Fruit fly (Drosophila melanogaster) whole organism, wandering third instar larva: ENCODE measurements around the gene HemK1.
A peak's percentile ranks its signal among the peaks of the same experiment; 100 is the strongest.

Source experiments
- Abd-B ChIP-seq: fragments of >200 bp; optimal IDR thresholded peaks from 2 replicates; lab custom pipeline; 2017; ENCODE audit warnings: missing biosample characterization, missing genetic modification characterization
- CG32264 ChIP-seq: fragments of 200-800 bp; sonication (Bioruptor generic); optimal IDR thresholded peaks from 2 replicates; lab custom pipeline; 2016; ENCODE audit warnings: missing biosample characterization, missing genetic modification characterization
- CG9705 ChIP-seq: fragments of 200-800 bp; sonication (Bioruptor generic); optimal IDR thresholded peaks from 2 replicates; lab custom pipeline; 2018; ENCODE audit warnings: missing biosample characterization, mild to moderate bottlenecking, missing genetic modification characterization
- CrebA ChIP-seq: fragments of 200-800 bp; sonication (Bioruptor generic); optimal IDR thresholded peaks from 2 replicates; lab custom pipeline; 2016; ENCODE audit warnings: missing biosample characterization, mild to moderate bottlenecking, missing genetic modification characterization, borderline replicate concordance
- Dfd ChIP-seq: fragments of >200 bp; optimal IDR thresholded peaks from 2 replicates; lab custom pipeline; 2017; ENCODE audit warnings: missing biosample characterization, missing genetic modification characterization
- Dif ChIP-seq: fragments of 200-275, 200-300 bp; sonication (Bioruptor generic); optimal IDR thresholded peaks from 2 replicates; lab custom pipeline; 2018; ENCODE audit warnings: missing biosample characterization, missing genetic modification characterization; ENCODE audit not compliant: partially characterized antibody
- GATAd ChIP-seq: sonication (Bioruptor generic); optimal IDR thresholded peaks from 2 replicates; lab custom pipeline; 2016; ENCODE audit warnings: missing biosample characterization, missing genetic modification characterization
- HLH106 ChIP-seq: fragments of 200-800 bp; optimal IDR thresholded peaks from 3 replicates; lab custom pipeline; 2019; ENCODE audit warnings: missing biosample characterization, mild to moderate bottlenecking, missing genetic modification characterization, moderate library complexity
- Hnf4 ChIP-seq: fragments of 200-800 bp; sonication (Bioruptor generic); optimal IDR thresholded peaks from 2 replicates; lab custom pipeline; 2016; ENCODE audit warnings: missing biosample characterization, mild to moderate bottlenecking, missing genetic modification characterization
- Hr78 ChIP-seq: fragments of >200 bp; optimal IDR thresholded peaks from 2 replicates; lab custom pipeline; 2017; ENCODE audit warnings: missing biosample characterization, missing genetic modification characterization
- Hr83 ChIP-seq: fragments of 200-300 bp; sonication (Bioruptor generic); optimal IDR thresholded peaks from 2 replicates; lab custom pipeline; 2016; ENCODE audit warnings: missing biosample characterization, mild to moderate bottlenecking, missing genetic modification characterization, moderate library complexity; ENCODE audit not compliant: poor library complexity, severe bottlenecking
- Jra ChIP-seq: sonication (Bioruptor generic); optimal IDR thresholded peaks from 2 replicates; lab custom pipeline; 2016; ENCODE audit warnings: missing biosample characterization, missing genetic modification characterization
- Mio ChIP-seq: sonication (Bioruptor generic); optimal IDR thresholded peaks from 2 replicates; lab custom pipeline; 2016; ENCODE audit warnings: missing biosample characterization, missing genetic modification characterization
- Myc ChIP-seq: fragments of >200 bp; optimal IDR thresholded peaks from 2 replicates; lab custom pipeline; 2017
- N ChIP-seq: fragments of >200 bp; optimal IDR thresholded peaks from 2 replicates; lab custom pipeline; 2018; ENCODE audit warnings: missing biosample characterization, missing external identifiers, missing genetic modification characterization
- OdsH ChIP-seq: fragments of 200-800 bp; sonication (Bioruptor generic); optimal IDR thresholded peaks from 2 replicates; lab custom pipeline; 2016; ENCODE audit warnings: missing biosample characterization, mild to moderate bottlenecking, missing genetic modification characterization
- Rel ChIP-seq, 2 experiments: fragments of 200-800 bp; sonication (Bioruptor generic) in 1 of 2; optimal IDR thresholded peaks; 2 replicates in 1 of 2; 3 replicates in 1 of 2; lab custom pipeline; 2016 to 2019; ENCODE audit warnings: mild to moderate bottlenecking in 2 of 2, missing biosample characterization in 2 of 2, missing genetic modification characterization in 2 of 2, moderate library complexity in 1 of 2
- Sp1 ChIP-seq: fragments of 200-800 bp; sonication (Bioruptor generic); optimal IDR thresholded peaks from 3 replicates; lab custom pipeline; 2019; ENCODE audit warnings: missing biosample characterization, mild to moderate bottlenecking, missing genetic modification characterization, moderate library complexity
- Vsx2 ChIP-seq: fragments of 200-300, 225-300 bp; sonication (Bioruptor generic); optimal IDR thresholded peaks from 2 replicates; lab custom pipeline; 2018; ENCODE audit warnings: missing biosample characterization, missing genetic modification characterization; ENCODE audit not compliant: partially characterized antibody
- br ChIP-seq: fragments of 200-800 bp; sonication (Bioruptor generic); optimal IDR thresholded peaks from 2 replicates; lab custom pipeline; 2016; ENCODE audit warnings: missing biosample characterization, missing genetic modification characterization
- brk ChIP-seq: fragments of 200-800 bp; sonication (Bioruptor generic); optimal IDR thresholded peaks from 2 replicates; lab custom pipeline; 2016; ENCODE audit warnings: missing biosample characterization, mild to moderate bottlenecking, missing genetic modification characterization
- dl ChIP-seq, 2 experiments: fragments of 175-275, 200-275 bp in 1 of 2; fragments of 200-275 bp in 1 of 2; sonication (Bioruptor generic); optimal IDR thresholded peaks; lab custom pipeline; 2018; ENCODE audit warnings: mild to moderate bottlenecking in 2 of 2, missing biosample characterization in 2 of 2, missing genetic modification characterization in 2 of 2, moderate library complexity in 2 of 2; ENCODE audit not compliant: partially characterized antibody in 2 of 2, insufficient read depth in 1 of 2
- dmrt93B ChIP-seq: fragments of 200-800 bp; sonication (Bioruptor generic); optimal IDR thresholded peaks from 2 replicates; lab custom pipeline; 2018; ENCODE audit warnings: missing biosample characterization, mild to moderate bottlenecking, missing genetic modification characterization
- dsf ChIP-seq: sonication (Bioruptor generic); optimal IDR thresholded peaks from 2 replicates; lab custom pipeline; 2016; ENCODE audit warnings: missing biosample characterization, missing genetic modification characterization, borderline replicate concordance
- ey ChIP-seq: fragments of 200-800 bp; sonication (Bioruptor generic); optimal IDR thresholded peaks from 2 replicates; lab custom pipeline; 2016; ENCODE audit warnings: missing biosample characterization, missing genetic modification characterization
- foxo ChIP-seq, 2 experiments: fragments of 200-800 bp; sonication (Bioruptor generic); optimal IDR thresholded peaks; 2 replicates in 1 of 2; 3 replicates in 1 of 2; lab custom pipeline; 2016 to 2017; ENCODE audit warnings: missing biosample characterization in 2 of 2, missing genetic modification characterization in 2 of 2
- fru ChIP-seq: fragments of 200-800 bp; sonication (Bioruptor generic); optimal IDR thresholded peaks from 3 replicates; lab custom pipeline; 2016; ENCODE audit warnings: missing biosample characterization, mild to moderate bottlenecking, missing genetic modification characterization
- h ChIP-seq: fragments of 200-800 bp; sonication (Bioruptor generic); optimal IDR thresholded peaks from 3 replicates; lab custom pipeline; 2016; ENCODE audit warnings: missing biosample characterization, mild to moderate bottlenecking, missing genetic modification characterization
- jim ChIP-seq: fragments of 175-275, 200-325 bp; sonication (Bioruptor generic); optimal IDR thresholded peaks from 2 replicates; lab custom pipeline; 2016; ENCODE audit warnings: missing biosample characterization, mild to moderate bottlenecking, missing genetic modification characterization
- lola ChIP-seq: fragments of >200 bp; optimal IDR thresholded peaks from 2 replicates; lab custom pipeline; 2017; ENCODE audit warnings: missing biosample characterization, missing genetic modification characterization
- pan ChIP-seq: fragments of >200 bp; optimal IDR thresholded peaks from 2 replicates; lab custom pipeline; 2017
- psq ChIP-seq: fragments of 200-800 bp; sonication (Bioruptor generic); optimal IDR thresholded peaks from 3 replicates; lab custom pipeline; 2017; ENCODE audit warnings: missing biosample characterization, mild to moderate bottlenecking, missing genetic modification characterization, moderate library complexity
- rgr ChIP-seq: fragments of 200-800 bp; sonication (Bioruptor generic); optimal IDR thresholded peaks from 3 replicates; lab custom pipeline; 2016; ENCODE audit warnings: missing biosample characterization, mild to moderate bottlenecking, missing genetic modification characterization
- sage ChIP-seq: fragments of 200-800 bp; sonication (Bioruptor generic); optimal IDR thresholded peaks from 2 replicates; lab custom pipeline; 2016; ENCODE audit warnings: missing biosample characterization, mild to moderate bottlenecking, missing genetic modification characterization
- sv ChIP-seq: fragments of 200-800 bp; sonication (Bioruptor generic); optimal IDR thresholded peaks from 3 replicates; lab custom pipeline; 2016; ENCODE audit warnings: missing biosample characterization, missing genetic modification characterization
- tai ChIP-seq: sonication (Bioruptor generic); optimal IDR thresholded peaks from 2 replicates; lab custom pipeline; 2016; ENCODE audit warnings: missing biosample characterization, missing genetic modification characterization
- usp ChIP-seq: fragments of >200 bp; optimal IDR thresholded peaks from 2 replicates; lab custom pipeline; 2017; ENCODE audit warnings: missing biosample characterization, missing genetic modification characterization
- woc ChIP-seq: sonication (Bioruptor generic); optimal IDR thresholded peaks from 2 replicates; lab custom pipeline; 2016; ENCODE audit warnings: missing biosample characterization, mild to moderate bottlenecking, missing genetic modification characterization

HemK1 gene

dm6 chr2L:6490783-6491249 lies 23.3 kb upstream of the HemK1 start, which contains the start of the genes Phf5a and CG31638:
TSS of gene Phf5a (minus strand) at chr2L:6490843.
TSS of gene CG31638 (plus strand) at chr2L:6491061.
- no peak for TF ChIP-seq N (GFP tag; lab: Kevin White, UChicago)
- TF ChIP-seq Hnf4 (GFP tag; lab: Kevin White, UChicago): no peak
- no peak for TF ChIP-seq Abd-B (GFP tag; lab: Kevin White, UChicago)
- peak; percentile 92 for TF ChIP-seq OdsH (GFP tag; lab: Kevin White, UChicago)
- peak; percentile 79 for TF ChIP-seq Jra (GFP tag; lab: Kevin White, UChicago)
- TF ChIP-seq pan: no peak
- TF ChIP-seq Dfd (GFP tag; lab: Kevin White, UChicago): no peak
- TF ChIP-seq psq (GFP tag; lab: Kevin White, UChicago): peak; percentile 75
- TF ChIP-seq foxo (GFP tag; optimal IDR thresholded peaks at IDR 0.05; lab: Kevin White, UChicago): peak in 1 of 2 experiments; percentile 70
- TF ChIP-seq sv (GFP tag; lab: Kevin White, UChicago): peak; percentile 67
- TF ChIP-seq dmrt93B (GFP tag; lab: Kevin White, UChicago): peak; percentile 89
- TF ChIP-seq dsf (GFP tag; lab: Kevin White, UChicago): peak; percentile 77
- TF ChIP-seq woc: no peak
- peak; percentile 93 for TF ChIP-seq Sp1
- no peak for TF ChIP-seq lola (GFP tag; lab: Kevin White, UChicago)
- TF ChIP-seq Hr83 (GFP tag; lab: Kevin White, UChicago): no peak
- no peak for TF ChIP-seq tai (GFP tag; lab: Kevin White, UChicago)
- peak; percentile 85 for TF ChIP-seq br (GFP tag; lab: Kevin White, UChicago)
- TF ChIP-seq fru (GFP tag; lab: Kevin White, UChicago): no peak
- no peak for TF ChIP-seq CrebA
- no peak for TF ChIP-seq dl (GFP tag; optimal IDR thresholded peaks at IDR 0.05; lab: Kevin White, UChicago; ENCODE audit: insufficient read depth in 1 of 2, partially characterized antibody in 2 of 2)
- TF ChIP-seq Vsx2 (GFP tag; lab: Kevin White, UChicago): no peak
- peak; percentile 7 for TF ChIP-seq Mio
- peak; percentile 43 for TF ChIP-seq h (GFP tag; lab: Kevin White, UChicago)
- TF ChIP-seq rgr (GFP tag; lab: Kevin White, UChicago): peak; percentile 80
- no peak for TF ChIP-seq Dif (GFP tag; lab: Kevin White, UChicago)
- TF ChIP-seq usp (GFP tag; lab: Kevin White, UChicago): no peak
- no peak for TF ChIP-seq Myc (lab: Kevin White, UChicago)
- TF ChIP-seq HLH106: peak; percentile 96
- TF ChIP-seq brk (GFP tag; lab: Kevin White, UChicago): no peak
- TF ChIP-seq CG32264 (GFP tag; lab: Kevin White, UChicago): no peak
- TF ChIP-seq Rel (GFP tag; optimal IDR thresholded peaks at IDR 0.05; lab: Kevin White, UChicago): no peak
- TF ChIP-seq Rel (tag; optimal IDR thresholded peaks at IDR 0.05; lab: Kevin White, UChicago): peak; percentile 41
- no peak for TF ChIP-seq jim (GFP tag; lab: Kevin White, UChicago)
- no peak for TF ChIP-seq Hr78 (GFP tag; lab: Kevin White, UChicago)
- TF ChIP-seq sage: no peak
- TF ChIP-seq CG9705 (GFP tag; lab: Kevin White, UChicago): peak; percentile 86
- TF ChIP-seq ey (GFP tag; lab: Kevin White, UChicago): peak; percentile 87
- peak; percentile 76 for TF ChIP-seq GATAd (GFP tag; lab: Kevin White, UChicago)
- TF ChIP-seq, all 38 proteins: peak for 17

- TF ChIP-seq jim (GFP tag; lab: Kevin White, UChicago) (no peak), psq (GFP tag; lab: Kevin White, UChicago) (peak; percentile 36), Myc (lab: Kevin White, UChicago) (no peak), Dfd (GFP tag; lab: Kevin White, UChicago) (no peak), Vsx2 (GFP tag; lab: Kevin White, UChicago) (no peak), usp (GFP tag; lab: Kevin White, UChicago) (no peak), rgr (GFP tag; lab: Kevin White, UChicago) (peak; percentile 51), N (GFP tag; lab: Kevin White, UChicago) (no peak), dmrt93B (GFP tag; lab: Kevin White, UChicago) (no peak), Jra (GFP tag; lab: Kevin White, UChicago) (peak; percentile 75), Hr78 (GFP tag; lab: Kevin White, UChicago) (no peak), Hnf4 (GFP tag; lab: Kevin White, UChicago) (peak; percentile 83), h (GFP tag; lab: Kevin White, UChicago) (peak; percentile 68), Abd-B (GFP tag; lab: Kevin White, UChicago) (no peak), Dif (GFP tag; lab: Kevin White, UChicago) (no peak), sv (GFP tag; lab: Kevin White, UChicago) (peak; percentile 40), brk (GFP tag; lab: Kevin White, UChicago) (no peak), tai (GFP tag; lab: Kevin White, UChicago) (no peak), pan (no peak), sage (no peak), Hr83 (GFP tag; lab: Kevin White, UChicago) (peak; percentile 75), HLH106 (peak; percentile 51), CG9705 (GFP tag; lab: Kevin White, UChicago) (peak; percentile 28), dl (GFP tag; optimal IDR thresholded peaks at IDR 0.05; lab: Kevin White, UChicago; ENCODE audit: insufficient read depth in 1 of 2, partially characterized antibody in 2 of 2) (no peak), dsf (GFP tag; lab: Kevin White, UChicago) (peak; percentile 49), CrebA (no peak), lola (GFP tag; lab: Kevin White, UChicago) (no peak), foxo (GFP tag; optimal IDR thresholded peaks at IDR 0.05; lab: Kevin White, UChicago) (peak in 1 of 2 experiments; percentile 47), Mio (no peak), OdsH (GFP tag; lab: Kevin White, UChicago) (peak; percentile 55), GATAd (GFP tag; lab: Kevin White, UChicago) (no peak), CG32264 (GFP tag; lab: Kevin White, UChicago) (no peak), br (GFP tag; lab: Kevin White, UChicago) (peak; percentile 28), woc (no peak), ey (GFP tag; lab: Kevin White, UChicago) (peak; percentile 48), Sp1 (peak; percentile 41), fru (GFP tag; lab: Kevin White, UChicago) (no peak), Rel (GFP tag; optimal IDR thresholded peaks at IDR 0.05; lab: Kevin White, UChicago) (no peak), Rel (tag; optimal IDR thresholded peaks at IDR 0.05; lab: Kevin White, UChicago) (peak; percentile 67)
These were observed 21.2 kb upstream of the HemK1 start, which contains the start of the genes KFase and epsilonCOP for dm6 chr2L:6488676-6489140. TSS of gene KFase (minus strand) at chr2L:6488756. TSS of gene epsilonCOP (plus strand) at chr2L:6489090.
